Fruit fly (Drosophila melanogaster): Measurements from ENCODE around the gene Xport-A.
A peak's percentile ranks its signal among the peaks of the same experiment; 100 is the strongest.

The Xport-A gene

dm6 chr3R:19934840-19935776, 19.9 kb upstream of the Xport-A start, which contains the start of gene mira (continued):
- no peak for TF ChIP-seq z (GFP tag; IDR thresholded peaks at IDR 0.05)
- no peak for TF ChIP-seq mld (GFP tag; IDR thresholded peaks at IDR 0.05; ENCODE audit: partially characterized antibody)
- TF ChIP-seq ac (GFP tag; optimal IDR thresholded peaks at IDR 0.05), result peak; percentile 45
- TF ChIP-seq en (GFP tag; optimal IDR thresholded peaks at IDR 0.05), result no peak
- TF ChIP-seq CG4707 (GFP tag; optimal IDR thresholded peaks at IDR 0.05), result no peak
- no peak for TF ChIP-seq CG7928 (GFP tag; optimal IDR thresholded peaks at IDR 0.05)
- TF ChIP-seq D19A (tag; optimal IDR thresholded peaks at IDR 0.05), result peak; percentile 99
- TF ChIP-seq Usf (GFP tag; optimal IDR thresholded peaks at IDR 0.05), result peak; percentile 5
- TF ChIP-seq lov (optimal IDR thresholded peaks at IDR 0.05), result no peak
- peak; percentile 42; the same call in 1 of the 3 replicates for TF ChIP-seq lov (GFP tag; IDR thresholded peaks at IDR 0.05)
- TF ChIP-seq zen (tag; optimal IDR thresholded peaks at IDR 0.05), result no peak
- no peak for TF ChIP-seq emc (GFP tag; optimal IDR thresholded peaks at IDR 0.05)
- no peak for TF ChIP-seq CG5180 (GFP tag; optimal IDR thresholded peaks at IDR 0.05)
- TF ChIP-seq gsb-n (tag; optimal IDR thresholded peaks at IDR 0.05), result no peak
- no peak for TF ChIP-seq exex (tag; optimal IDR thresholded peaks at IDR 0.05)
- TF ChIP-seq CG10321 (GFP tag; IDR thresholded peaks at IDR 0.05), result 0 out of 2 replicates have a peak, but pooled peaks have one; percentile 51
- no peak for TF ChIP-seq ash1 (GFP tag; optimal IDR thresholded peaks at IDR 0.05)
- no peak for TF ChIP-seq CG11723 (GFP tag; optimal IDR thresholded peaks at IDR 0.05)
- peak; percentile 6 for TF ChIP-seq CG10209 (GFP tag; optimal IDR thresholded peaks at IDR 0.05)
- no peak for TF ChIP-seq sim (GFP tag; IDR thresholded peaks at IDR 0.05)
- TF ChIP-seq bowl (GFP tag; IDR thresholded peaks at IDR 0.05), result no peak
- TF ChIP-seq sqz (GFP tag; optimal IDR thresholded peaks at IDR 0.05), result peak; percentile 47
- TF ChIP-seq Sin3A (optimal IDR thresholded peaks at IDR 0.05), result no peak
- no peak for TF ChIP-seq insv (GFP tag; optimal IDR thresholded peaks at IDR 0.05)
- no peak for TF ChIP-seq Xrp1 (GFP tag; IDR thresholded peaks at IDR 0.05)
- peak; percentile 72 for TF ChIP-seq dmrt11E (tag; optimal IDR thresholded peaks at IDR 0.05)
- no peak for TF ChIP-seq Camta (GFP tag; optimal IDR thresholded peaks at IDR 0.05)
- TF ChIP-seq lola (GFP tag; optimal IDR thresholded peaks at IDR 0.05), result peak in 1 of 3 experiments; percentile 78
- TF ChIP-seq CG10267 (tag; optimal IDR thresholded peaks at IDR 0.05), result peak; percentile 36
- TF ChIP-seq CG14860 (GFP tag; IDR thresholded peaks at IDR 0.05; ENCODE audit: partially characterized antibody), result no peak
- peak; percentile 12; the same call in 1 of the 3 replicates for TF ChIP-seq Opbp (GFP tag; IDR thresholded peaks at IDR 0.05; ENCODE audit: partially characterized antibody)
- no peak for TF ChIP-seq Gug (GFP tag; IDR thresholded peaks at IDR 0.05)
- TF ChIP-seq CG9609 (GFP tag; optimal IDR thresholded peaks at IDR 0.05), result no peak
- no peak for TF ChIP-seq slp2 (GFP tag; optimal IDR thresholded peaks at IDR 0.05)
- TF ChIP-seq disco-r (GFP tag; optimal IDR thresholded peaks at IDR 0.05), result no peak
- no peak for TF ChIP-seq Myb (GFP tag; optimal IDR thresholded peaks at IDR 0.05)
- TF ChIP-seq cg (GFP tag; optimal IDR thresholded peaks at IDR 0.05), result no peak
- no peak for TF ChIP-seq Bdp1 (GFP tag; optimal IDR thresholded peaks at IDR 0.05)
- TF ChIP-seq aop (GFP tag; IDR thresholded peaks at IDR 0.05), result no peak
- no peak for TF ChIP-seq Hmx (GFP tag; optimal IDR thresholded peaks at IDR 0.05)
- peak; percentile 93 for TF ChIP-seq pros (GFP tag; optimal IDR thresholded peaks at IDR 0.05)
- TF ChIP-seq CG1603 (tag; optimal IDR thresholded peaks at IDR 0.05), result no peak
- TF ChIP-seq CG2199 (GFP tag; IDR thresholded peaks at IDR 0.05), result 0 out of 3 replicates have a peak, but pooled peaks have one; percentile 8
- no peak for TF ChIP-seq phol (tag; optimal IDR thresholded peaks at IDR 0.05)
- TF ChIP-seq sna (GFP tag; IDR thresholded peaks at IDR 0.05; ENCODE audit: partially characterized antibody), result no peak
- no peak for TF ChIP-seq CG13424 (tag; optimal IDR thresholded peaks at IDR 0.05)
- no peak for TF ChIP-seq Dref (GFP tag; IDR thresholded peaks at IDR 0.05)
- TF ChIP-seq Lim3 (GFP tag; IDR thresholded peaks at IDR 0.05), result no peak
- no peak for TF ChIP-seq CG1792 (GFP tag; optimal IDR thresholded peaks at IDR 0.05)

All from whole organism, embryonic.